Worm (Caenorhabditis elegans) whole organism, L1 larva: ENCODE measurements around the gene nhr-251.

ENCODE experiments used
- C16A3.4 ChIP-seq: fragments of 150-350 bp; optimal IDR thresholded peaks from 2 replicates; lab custom pipeline; 2014; ENCODE audit warnings: missing biosample characterization, missing genetic modification characterization
- C34B4.2 ChIP-seq: sonication (generic microtip); optimal IDR thresholded peaks from 2 replicates; lab custom pipeline; 2017; ENCODE audit warnings: mild to moderate bottlenecking, missing genetic modification characterization, missing compliant biosample characterization
- F16B12.6 ChIP-seq: fragments of 150-350 bp; optimal IDR thresholded peaks from 2 replicates; lab custom pipeline; 2014; ENCODE audit warnings: missing biosample characterization, missing genetic modification characterization
- Y116A8C.19 ChIP-seq: sonication (generic microtip); optimal IDR thresholded peaks from 2 replicates; lab custom pipeline; 2016; ENCODE audit warnings: missing compliant biosample characterization, missing genetic modification characterization, borderline replicate concordance
- aly-2 ChIP-seq: fragments of 150-350 bp; optimal IDR thresholded peaks from 2 replicates; lab custom pipeline; 2014; ENCODE audit warnings: missing biosample characterization, missing genetic modification characterization
- ama-1 ChIP-seq: fragments of 150-350 bp; optimal IDR thresholded peaks from 2 replicates; lab custom pipeline; 2014
- blmp-1 ChIP-seq: fragments of 150-350 bp; optimal IDR thresholded peaks from 2 replicates; lab custom pipeline; 2014; ENCODE audit warnings: missing biosample characterization, missing genetic modification characterization
- ceh-63 ChIP-seq: fragments of 200-800 bp; sonication (Bioruptor generic); optimal IDR thresholded peaks from 2 replicates; lab custom pipeline; 2018; ENCODE audit warnings: mild to moderate bottlenecking, missing genetic modification characterization, missing compliant biosample characterization
- ceh-8 ChIP-seq: fragments of 200-800 bp; sonication (Bioruptor generic); optimal IDR thresholded peaks from 2 replicates; lab custom pipeline; 2018; ENCODE audit warnings: mild to moderate bottlenecking, missing genetic modification characterization, moderate library complexity, missing compliant biosample characterization
- ceh-88 ChIP-seq: fragments of 200-800 bp; sonication (Bioruptor generic); IDR thresholded peaks from 2 replicates; pipeline ENCODE4 v1.3.6; 2022; ENCODE audit warnings: missing genetic modification characterization, missing compliant biosample characterization
- ceh-90 ChIP-seq: sonication (generic microtip); optimal IDR thresholded peaks from 2 replicates; lab custom pipeline; 2016; ENCODE audit warnings: missing genetic modification characterization, missing compliant biosample characterization
- dpl-1 ChIP-seq, 3 experiments: fragments of 150-350 bp in 2 of 3; sonication (generic microtip) in 1 of 3; optimal IDR thresholded peaks; 2 replicates each; lab custom pipeline; 2014 to 2017; ENCODE audit warnings: missing biosample characterization in 3 of 3, missing genetic modification characterization in 3 of 3, missing genetic modification reagents in 3 of 3
- dsc-1 ChIP-seq: sonication (generic microtip); optimal IDR thresholded peaks from 2 replicates; lab custom pipeline; 2016; ENCODE audit warnings: mild to moderate bottlenecking, missing genetic modification characterization, missing compliant biosample characterization
- efl-1 ChIP-seq, 4 experiments: fragments of 150-350 bp; optimal IDR thresholded peaks in 3 of 4; peaks in 1 of 4; 1 replicate in 1 of 4; 2 replicates in 3 of 4; lab custom pipeline; 2014; ENCODE audit warnings: missing biosample characterization in 2 of 4, missing genetic modification characterization in 2 of 4, missing genetic modification reagents in 2 of 4
- efl-3 ChIP-seq: fragments of 200-800 bp; sonication (Bioruptor generic); optimal IDR thresholded peaks from 2 replicates; lab custom pipeline; 2018; ENCODE audit warnings: mild to moderate bottlenecking, missing genetic modification characterization, missing compliant biosample characterization
- egl-13 ChIP-seq: sonication (generic microtip); optimal IDR thresholded peaks from 2 replicates; lab custom pipeline; 2016; ENCODE audit warnings: missing genotype, missing genetic modification reagents, missing genetic modification characterization, missing compliant biosample characterization
- elt-2 ChIP-seq: sonication (generic microtip); optimal IDR thresholded peaks from 2 replicates; lab custom pipeline; 2016; ENCODE audit warnings: missing genetic modification characterization, mild to moderate bottlenecking, inconsistent platforms, missing compliant biosample characterization, missing genetic modification reagents
- elt-3 ChIP-seq, 6 experiments: fragments of 150-350 bp in 1 of 6; sonication (generic microtip); optimal IDR thresholded peaks; 2 replicates each; lab custom pipeline; 2017 to 2018; ENCODE audit warnings: missing biosample characterization in 6 of 6, missing genetic modification characterization in 6 of 6, inconsistent platforms in 1 of 6
- ets-5 ChIP-seq: fragments of 200-800 bp; sonication (Bioruptor generic); IDR thresholded peaks from 2 replicates; pipeline ENCODE4 v1.3.6; 2022; ENCODE audit warnings: missing genetic modification characterization, missing compliant biosample characterization
- fkh-8 ChIP-seq: sonication (generic microtip); optimal IDR thresholded peaks from 2 replicates; lab custom pipeline; 2016; ENCODE audit warnings: mild to moderate bottlenecking, missing genetic modification characterization, missing compliant biosample characterization
- fos-1 ChIP-seq: fragments of 150-350 bp; optimal IDR thresholded peaks from 2 replicates; lab custom pipeline; 2014; ENCODE audit warnings: missing biosample characterization, missing genetic modification characterization
- hlh-17 ChIP-seq: fragments of 200-800 bp; sonication (Bioruptor generic); optimal IDR thresholded peaks from 2 replicates; lab custom pipeline; 2018; ENCODE audit warnings: missing genetic modification characterization, mild to moderate bottlenecking, missing compliant biosample characterization, moderate library complexity, borderline replicate concordance
- hlh-4 ChIP-seq: sonication (generic microtip); optimal IDR thresholded peaks from 2 replicates; lab custom pipeline; 2016; ENCODE audit warnings: mild to moderate bottlenecking, missing genetic modification characterization, missing compliant biosample characterization
- isw-1 ChIP-seq: fragments of 200-800 bp; sonication (Bioruptor generic); IDR thresholded peaks from 2 replicates; pipeline ENCODE4 v1.3.6; 2022; ENCODE audit warnings: missing genetic modification characterization, missing compliant biosample characterization
- jun-1 ChIP-seq: fragments of 150-350 bp; optimal IDR thresholded peaks from 2 replicates; lab custom pipeline; 2014; ENCODE audit warnings: missing biosample characterization, missing genetic modification reagents, missing genetic modification characterization
- lin-13 ChIP-seq: fragments of 150-350 bp; optimal IDR thresholded peaks from 2 replicates; lab custom pipeline; 2014; ENCODE audit warnings: missing biosample characterization, missing genetic modification reagents, missing genetic modification characterization
- lin-35 ChIP-seq, 2 experiments: fragments of 150-350 bp; optimal IDR thresholded peaks; 2 replicates each; lab custom pipeline; 2014; ENCODE audit warnings: missing biosample characterization in 2 of 2, missing genetic modification characterization in 2 of 2, missing genetic modification reagents in 2 of 2
- lin-39 ChIP-seq: fragments of 150-350 bp; optimal IDR thresholded peaks from 2 replicates; lab custom pipeline; 2014; ENCODE audit warnings: missing biosample characterization, missing genetic modification reagents, missing genetic modification characterization
- lsy-2 ChIP-seq, 2 experiments: fragments of 150-350 bp; optimal IDR thresholded peaks; 2 replicates each; lab custom pipeline; 2014; ENCODE audit warnings: missing biosample characterization in 2 of 2, missing genetic modification characterization in 2 of 2
- mdl-1 ChIP-seq, 2 experiments: fragments of 150-350 bp; optimal IDR thresholded peaks; 2 replicates each; lab custom pipeline; 2014 to 2017; ENCODE audit warnings: missing biosample characterization in 2 of 2, missing genetic modification characterization in 2 of 2, inconsistent platforms in 1 of 2
- nhr-20 ChIP-seq: sonication (generic microtip); optimal IDR thresholded peaks from 2 replicates; lab custom pipeline; 2016; ENCODE audit warnings: mild to moderate bottlenecking, missing genetic modification characterization, missing compliant biosample characterization
- nhr-28 ChIP-seq: fragments of 150-350 bp; optimal IDR thresholded peaks from 2 replicates; lab custom pipeline; 2014; ENCODE audit warnings: missing biosample characterization, missing genetic modification characterization
- nhr-47 ChIP-seq: sonication (generic microtip); optimal IDR thresholded peaks from 2 replicates; lab custom pipeline; 2016; ENCODE audit warnings: mild to moderate bottlenecking, missing genetic modification characterization, moderate library complexity, missing compliant biosample characterization
- nhr-84 ChIP-seq: sonication (generic microtip); optimal IDR thresholded peaks from 2 replicates; lab custom pipeline; 2017; ENCODE audit warnings: missing biosample characterization, missing genetic modification characterization
- pag-3 ChIP-seq: sonication (generic microtip); optimal IDR thresholded peaks from 2 replicates; lab custom pipeline; 2017; ENCODE audit warnings: missing genetic modification characterization, mild to moderate bottlenecking, missing compliant biosample characterization, antibody characterized with exemption, borderline replicate concordance; ENCODE audit not compliant: insufficient read depth
- pax-3 ChIP-seq: fragments of 200-800 bp; sonication (Bioruptor generic); optimal IDR thresholded peaks from 2 replicates; lab custom pipeline; 2018; ENCODE audit warnings: mild to moderate bottlenecking, missing genetic modification characterization, moderate library complexity, missing compliant biosample characterization
- pqm-1 ChIP-seq: sonication (generic microtip); optimal IDR thresholded peaks from 3 replicates; lab custom pipeline; 2017; ENCODE audit warnings: missing biosample characterization, missing genetic modification characterization
- rnt-1 ChIP-seq: sonication (generic microtip); optimal IDR thresholded peaks from 2 replicates; lab custom pipeline; 2016; ENCODE audit warnings: mild to moderate bottlenecking, missing genetic modification characterization, moderate library complexity, missing compliant biosample characterization
- skn-1 ChIP-seq: fragments of 150-350 bp; optimal IDR thresholded peaks from 2 replicates; lab custom pipeline; 2014; ENCODE audit warnings: missing biosample characterization, missing genetic modification characterization
- snu-23 ChIP-seq: sonication (generic microtip); optimal IDR thresholded peaks from 2 replicates; lab custom pipeline; 2016; ENCODE audit warnings: missing genetic modification characterization, missing compliant biosample characterization
- sptf-1 ChIP-seq: fragments of 150-350 bp; optimal IDR thresholded peaks from 2 replicates; lab custom pipeline; 2014; ENCODE audit warnings: missing biosample characterization, missing genetic modification characterization
- sup-37 ChIP-seq: fragments of 200-800 bp; sonication (Bioruptor generic); optimal IDR thresholded peaks from 2 replicates; lab custom pipeline; 2018; ENCODE audit warnings: mild to moderate bottlenecking, missing genetic modification characterization, missing compliant biosample characterization
- tbx-2 ChIP-seq: sonication (generic microtip); optimal IDR thresholded peaks from 2 replicates; lab custom pipeline; 2016; ENCODE audit warnings: missing genetic modification characterization, missing compliant biosample characterization
- unc-86 ChIP-seq: sonication (generic microtip); optimal IDR thresholded peaks from 2 replicates; lab custom pipeline; 2016; ENCODE audit warnings: missing genetic modification characterization, missing compliant biosample characterization
- unc-98 ChIP-seq: fragments of 200-800 bp; sonication (Bioruptor generic); IDR thresholded peaks from 2 replicates; pipeline ENCODE4 v1.3.6; 2022; ENCODE audit warnings: missing genetic modification characterization, missing compliant biosample characterization
- vab-15 ChIP-seq: sonication (generic microtip); optimal IDR thresholded peaks from 2 replicates; lab custom pipeline; 2017; ENCODE audit warnings: missing genotype, mild to moderate bottlenecking, missing genetic modification characterization, missing compliant biosample characterization
- ztf-11 ChIP-seq, 2 experiments: sonication (generic microtip); optimal IDR thresholded peaks; 2 replicates each; lab custom pipeline; 2016 to 2017; ENCODE audit warnings: missing genetic modification characterization in 2 of 2, missing biosample characterization in 1 of 2, missing compliant biosample characterization in 1 of 2

nhr-251 gene

ce11 chrV:619054-619453 lies 18.7 kb downstream of the nhr-251 start, which contains the start of gene F48G7.4 (continued):
- peak in 1 of 6 experiments; percentile 23 for TF ChIP-seq elt-3 (tag; optimal IDR thresholded peaks at IDR 0.05; lab: Kevin White, UChicago)
- no peak for TF ChIP-seq nhr-84 (tag; lab: Kevin White, UChicago)
- peak; percentile 55 for TF ChIP-seq egl-13
- peak; percentile 73 to 75 for TF ChIP-seq efl-1 (optimal IDR thresholded peaks at IDR 0.05; lab: Kevin White, UChicago)
- peak in 1 of 2 experiments; percentile 47 for TF ChIP-seq efl-1 (GFP tag; optimal IDR thresholded peaks at IDR 0.05 in 1 of 2; lab: Kevin White, UChicago)
- no peak for TF ChIP-seq ztf-11 (tag; optimal IDR thresholded peaks at IDR 0.05; lab: Kevin White, UChicago)
- peak; percentile 91 for TF ChIP-seq fkh-8
- TF ChIP-seq pax-3, result peak; percentile 3
- no peak for TF ChIP-seq C16A3.4 (tag; lab: Kevin White, UChicago)
- no peak for TF ChIP-seq ceh-63 (GFP tag; lab: Kevin White, UChicago)
- peak; percentile 60 for TF ChIP-seq fos-1
- peak; percentile 64 for TF ChIP-seq jun-1
- TF ChIP-seq Y116A8C.19 (tag; lab: Kevin White, UChicago), result no peak
- no peak for TF ChIP-seq ceh-88
- TF ChIP-seq hlh-4 (tag; lab: Kevin White, UChicago), result no peak
- peak; percentile 91 for TF ChIP-seq nhr-20 (tag; lab: Kevin White, UChicago)
- no peak for TF ChIP-seq efl-3 (GFP tag; lab: Kevin White, UChicago)
- no peak for TF ChIP-seq sptf-1 (tag; lab: Kevin White, UChicago)
- TF ChIP-seq pag-3 (tag; lab: Kevin White, UChicago), result no peak
- peak; percentile 54 for TF ChIP-seq aly-2 (tag; lab: Kevin White, UChicago)
- TF ChIP-seq sup-37, result no peak
- TF ChIP-seq dsc-1 (tag; lab: Kevin White, UChicago), result peak; percentile 60
- TF ChIP-seq snu-23 (GFP tag; lab: Kevin White, UChicago), result peak; percentile 86
- TF ChIP-seq nhr-47 (tag; lab: Kevin White, UChicago), result peak; percentile 86
- peak; percentile 86 for TF ChIP-seq tbx-2
- TF ChIP-seq F16B12.6 (tag; lab: Kevin White, UChicago), result peak; percentile 5
- TF ChIP-seq unc-98 (GFP tag; lab: Robert Waterston, UW), result no peak
- TF ChIP-seq pqm-1 (tag; lab: Kevin White, UChicago), result no peak
- no peak for TF ChIP-seq ama-1
- TF ChIP-seq C34B4.2 (tag; lab: Kevin White, UChicago), result no peak
- TF ChIP-seq skn-1 (tag; lab: Kevin White, UChicago), result peak; percentile 67
- TF ChIP-seq lin-13 (GFP tag; lab: Kevin White, UChicago), result peak; percentile 15

- TF ChIP-seq hlh-4 (tag; lab: Kevin White, UChicago), result no peak
- no peak for TF ChIP-seq efl-1 (optimal IDR thresholded peaks at IDR 0.05; lab: Kevin White, UChicago)
- no peak for TF ChIP-seq efl-1 (GFP tag; optimal IDR thresholded peaks at IDR 0.05 in 1 of 2; lab: Kevin White, UChicago)
- no peak for TF ChIP-seq lsy-2 (tag; optimal IDR thresholded peaks at IDR 0.05; lab: Kevin White, UChicago)
- TF ChIP-seq vab-15, result no peak
- TF ChIP-seq lin-13 (GFP tag; lab: Kevin White, UChicago), result no peak
- no peak for TF ChIP-seq ceh-8
These were observed 20.7 kb downstream of the nhr-251 start for ce11 chrV:620987-621386.

- TF ChIP-seq elt-2, result peak; percentile 29
- no peak for TF ChIP-seq ceh-63 (GFP tag; lab: Kevin White, UChicago)
These were observed 22.6 kb downstream of the nhr-251 start, which contains the start of gene F48G7.5 for ce11 chrV:622902-623301. F48G7.5 (minus strand) TSS chrV:622935.

ce11 chrV:624922-625321 lies 24.6 kb downstream of the nhr-251 start, which contains the start of gene srt-17:
srt-17 (minus strand) TSS chrV:625022.
- TF ChIP-seq ets-5 (GFP tag; lab: Robert Waterston, UW) (no peak), rnt-1 (tag; lab: Kevin White, UChicago) (no peak), nhr-84 (tag; lab: Kevin White, UChicago) (no peak), blmp-1 (no peak), dpl-1 (GFP tag; optimal IDR thresholded peaks at IDR 0.05; lab: Kevin White, UChicago) (no peak), sup-37 (no peak), unc-86 (tag; lab: Kevin White, UChicago) (no peak), C16A3.4 (tag; lab: Kevin White, UChicago) (no peak), hlh-17 (GFP tag; lab: Kevin White, UChicago) (no peak), lin-39 (tag; lab: Kevin White, UChicago) (no peak), isw-1 (GFP tag; lab: Robert Waterston, UW) (no peak), pag-3 (tag; lab: Kevin White, UChicago) (no peak), ztf-11 (tag; optimal IDR thresholded peaks at IDR 0.05; lab: Kevin White, UChicago) (no peak), mdl-1 (tag; optimal IDR thresholded peaks at IDR 0.05; lab: Kevin White, UChicago) (no peak), lin-35 (GFP tag; optimal IDR thresholded peaks at IDR 0.05; lab: Kevin White, UChicago) (no peak), ceh-90 (tag; lab: Kevin White, UChicago) (no peak), nhr-28 (tag; lab: Kevin White, UChicago) (no peak)
